Worm (Caenorhabditis elegans) whole organism, young adult: Measurements from ENCODE around the gene K06A4.10.

Source experiments
- B0261.1 ChIP-seq: sonication (generic microtip); optimal IDR thresholded peaks from 2 replicates; lab custom pipeline; 2016; ENCODE audit warnings: mild to moderate bottlenecking, missing genetic modification characterization, moderate library complexity, missing compliant biosample characterization
- C17E4.6 ChIP-seq: fragments of 200-800 bp; sonication (Bioruptor generic); IDR thresholded peaks from 2 replicates; pipeline ENCODE4 v1.3.6; 2022; ENCODE audit warnings: missing genetic modification reagents, missing genetic modification characterization, missing compliant biosample characterization
- F33H1.4 ChIP-seq: fragments of 200-800 bp; sonication (Bioruptor generic); IDR thresholded peaks from 2 replicates; pipeline ENCODE4 v1.3.6; 2022; ENCODE audit warnings: missing genetic modification reagents, missing genetic modification characterization, missing compliant biosample characterization
- F49E8.2 ChIP-seq: sonication (generic microtip); optimal IDR thresholded peaks from 3 replicates; lab custom pipeline; 2017; ENCODE audit warnings: missing genetic modification characterization, mild to moderate bottlenecking, missing compliant biosample characterization, antibody characterized with exemption, moderate library complexity; ENCODE audit not compliant: insufficient read depth
- F55B11.4 ChIP-seq: sonication (generic microtip); optimal IDR thresholded peaks from 2 replicates; lab custom pipeline; 2016; ENCODE audit warnings: missing compliant biosample characterization, missing genetic modification characterization, borderline replicate concordance; ENCODE audit not compliant: insufficient read depth
- K11D2.4 ChIP-seq: fragments of 200-800 bp; sonication (Bioruptor generic); IDR thresholded peaks from 2 replicates; pipeline ENCODE4 v1.3.6; 2022; ENCODE audit warnings: missing genetic modification reagents, missing genetic modification characterization, missing compliant biosample characterization
- Y56A3A.18 ChIP-seq: fragments of 200-800 bp; sonication (Bioruptor generic); IDR thresholded peaks from 2 replicates; pipeline ENCODE4 v1.3.6; 2022; ENCODE audit warnings: missing genetic modification reagents, missing genetic modification characterization, missing compliant biosample characterization
- Y67H2A.10 ChIP-seq: fragments of 200-800 bp; sonication (Bioruptor generic); conservative IDR thresholded peaks from 2 replicates; pipeline ENCODE4 v1.3.6; 2022; ENCODE audit warnings: missing genetic modification reagents, missing genetic modification characterization, missing compliant biosample characterization
- ZK185.1 ChIP-seq: sonication (generic microtip); optimal IDR thresholded peaks from 2 replicates; lab custom pipeline; 2016; ENCODE audit warnings: mild to moderate bottlenecking, missing genetic modification characterization, missing compliant biosample characterization; ENCODE audit not compliant: poor library complexity, severe bottlenecking
- ama-1 ChIP-seq, 3 experiments: fragments of 150-350 bp in 1 of 3; sonication (generic microtip) in 2 of 3; optimal IDR thresholded peaks; 2 replicates each; lab custom pipeline; 2014 to 2018; ENCODE audit warnings: missing biosample characterization in 2 of 3, missing genetic modification characterization in 2 of 3, missing genetic modification reagents in 2 of 3
- aptf-2 ChIP-seq: fragments of 200-800 bp; sonication (Bioruptor generic); conservative IDR thresholded peaks from 2 replicates; pipeline ENCODE4 v1.3.6; 2022; ENCODE audit warnings: missing genetic modification reagents, missing genetic modification characterization, missing compliant biosample characterization
- aptf-3 ChIP-seq: fragments of 200-800 bp; sonication (Bioruptor generic); IDR thresholded peaks from 2 replicates; pipeline ENCODE4 v1.3.6; 2022; ENCODE audit warnings: missing genetic modification characterization, missing compliant biosample characterization
- athp-1 ChIP-seq: sonication (generic microtip); optimal IDR thresholded peaks from 2 replicates; lab custom pipeline; 2017; ENCODE audit warnings: mild to moderate bottlenecking, missing genetic modification characterization, missing compliant biosample characterization
- attf-3 ChIP-seq: fragments of 200-800 bp; sonication (Bioruptor generic); conservative IDR thresholded peaks from 2 replicates; pipeline ENCODE4 v1.3.6; 2022; ENCODE audit warnings: missing genetic modification reagents, missing genetic modification characterization, missing compliant biosample characterization
- ceh-40 ChIP-seq: fragments of 200-800 bp; sonication (Bioruptor generic); IDR thresholded peaks from 2 replicates; pipeline ENCODE4 v1.3.6; 2022; ENCODE audit warnings: missing genetic modification characterization, missing compliant biosample characterization
- ceh-58 ChIP-seq: fragments of 200-800 bp; sonication (Bioruptor generic); IDR thresholded peaks from 2 replicates; pipeline ENCODE4 v1.3.6; 2022; ENCODE audit warnings: missing genetic modification characterization, missing compliant biosample characterization
- ceh-91 ChIP-seq: fragments of 200-800 bp; sonication (Bioruptor generic); IDR thresholded peaks from 2 replicates; pipeline ENCODE4 v1.3.6; 2022; ENCODE audit warnings: missing genetic modification reagents, missing genetic modification characterization, missing compliant biosample characterization
- die-1 ChIP-seq: sonication (generic microtip); optimal IDR thresholded peaks from 2 replicates; lab custom pipeline; 2016; ENCODE audit warnings: missing genotype, mild to moderate bottlenecking, missing genetic modification characterization, missing compliant biosample characterization
- egl-18 ChIP-seq: fragments of 200-800 bp; sonication (Bioruptor generic); IDR thresholded peaks from 2 replicates; pipeline ENCODE4 v1.3.6; 2022; ENCODE audit warnings: missing genetic modification reagents, missing genetic modification characterization, missing compliant biosample characterization
- ekl-4 ChIP-seq: fragments of 200-800 bp; sonication (Bioruptor generic); IDR thresholded peaks from 2 replicates; pipeline ENCODE4 v1.3.6; 2022; ENCODE audit warnings: missing genetic modification reagents, missing genetic modification characterization, missing compliant biosample characterization
- hmg-20 ChIP-seq: fragments of 200-800 bp; sonication (Bioruptor generic); IDR thresholded peaks from 2 replicates; pipeline ENCODE4 v1.3.6; 2022; ENCODE audit warnings: missing genetic modification reagents, missing genetic modification characterization, missing compliant biosample characterization
- let-607 ChIP-seq, 2 experiments: fragments of 200-800 bp in 1 of 2; sonication (Bioruptor generic) in 1 of 2; sonication (generic microtip) in 1 of 2; optimal IDR thresholded peaks; 2 replicates each; lab custom pipeline; 2016 to 2018; ENCODE audit warnings: mild to moderate bottlenecking in 2 of 2, missing compliant biosample characterization in 2 of 2, missing genetic modification characterization in 2 of 2, moderate library complexity in 2 of 2, missing genotype in 1 of 2
- lir-1 ChIP-seq: fragments of 200-800 bp; sonication (Bioruptor generic); conservative IDR thresholded peaks from 2 replicates; pipeline ENCODE4 v1.3.6; 2022; ENCODE audit warnings: missing genetic modification reagents, missing genetic modification characterization, missing compliant biosample characterization
- lsy-27 ChIP-seq: sonication (generic microtip); optimal IDR thresholded peaks from 2 replicates; lab custom pipeline; 2017; ENCODE audit warnings: missing genetic modification characterization, mild to moderate bottlenecking, missing compliant biosample characterization, antibody characterized with exemption, missing genotype, borderline replicate concordance; ENCODE audit not compliant: insufficient read depth
- madf-8 ChIP-seq: fragments of 200-800 bp; sonication (Bioruptor generic); conservative IDR thresholded peaks from 2 replicates; pipeline ENCODE4 v1.3.6; 2022; ENCODE audit warnings: missing genetic modification reagents, missing genetic modification characterization, missing compliant biosample characterization
- nhr-179 ChIP-seq: sonication (generic microtip); optimal IDR thresholded peaks from 2 replicates; lab custom pipeline; 2016; ENCODE audit warnings: mild to moderate bottlenecking, missing genetic modification characterization, missing compliant biosample characterization
- nhr-27 ChIP-seq: fragments of 200-800 bp; sonication (Bioruptor generic); optimal IDR thresholded peaks from 2 replicates; lab custom pipeline; 2018; ENCODE audit warnings: mild to moderate bottlenecking, missing genetic modification characterization, moderate library complexity, missing compliant biosample characterization
- nhr-80 ChIP-seq: sonication (generic microtip); optimal IDR thresholded peaks from 2 replicates; lab custom pipeline; 2016; ENCODE audit warnings: missing genetic modification characterization, missing compliant biosample characterization
- repo-1 ChIP-seq: sonication (generic microtip); optimal IDR thresholded peaks from 2 replicates; lab custom pipeline; 2017; ENCODE audit warnings: mild to moderate bottlenecking, missing genetic modification characterization, missing compliant biosample characterization
- snpc-3.4 ChIP-seq: sonication (generic microtip); optimal IDR thresholded peaks from 2 replicates; lab custom pipeline; 2017; ENCODE audit warnings: missing genetic modification characterization, mild to moderate bottlenecking, missing compliant biosample characterization, antibody characterized with exemption, moderate library complexity, missing genotype, missing genetic modification reagents
- snpc-4 ChIP-seq, 5 experiments: fragments of 150-350 bp in 1 of 5; sonication (generic microtip) in 4 of 5; optimal IDR thresholded peaks; 2 replicates each; lab custom pipeline; 2014 to 2018; ENCODE audit warnings: missing genetic modification characterization in 5 of 5, missing biosample characterization in 3 of 5, antibody characterized with exemption in 2 of 5, mild to moderate bottlenecking in 2 of 5, missing compliant biosample characterization in 2 of 5, missing genotype in 2 of 5, moderate library complexity in 2 of 5, missing genetic modification reagents in 1 of 5
- tbp1 ChIP-seq: fragments of 200-800 bp; sonication (Bioruptor generic); optimal IDR thresholded peaks from 2 replicates; lab custom pipeline; 2018; ENCODE audit warnings: mild to moderate bottlenecking, missing genetic modification characterization, missing compliant biosample characterization
- tbx-9 ChIP-seq: sonication (generic microtip); optimal IDR thresholded peaks from 2 replicates; lab custom pipeline; 2016; ENCODE audit warnings: borderline replicate concordance, missing genetic modification characterization, inconsistent platforms, missing compliant biosample characterization
- tlf-1 ChIP-seq: fragments of 200-800 bp; sonication (Bioruptor generic); optimal IDR thresholded peaks from 2 replicates; lab custom pipeline; 2018; ENCODE audit warnings: mild to moderate bottlenecking, missing genetic modification characterization, missing compliant biosample characterization
- zim-3 ChIP-seq: sonication (generic microtip); optimal IDR thresholded peaks from 2 replicates; lab custom pipeline; 2017; ENCODE audit warnings: mild to moderate bottlenecking, missing genetic modification characterization, moderate library complexity, missing compliant biosample characterization
- ztf-25 ChIP-seq: fragments of 200-800 bp; sonication (Bioruptor generic); IDR thresholded peaks from 2 replicates; pipeline ENCODE4 v1.3.6; 2022; ENCODE audit warnings: missing genetic modification reagents, missing genetic modification characterization, missing compliant biosample characterization

K06A4.10 gene

ce11 chrV:9513590-9513989 lies 24.0 kb upstream of the K06A4.10 start, which contains the start of gene eif-2Bdelta (continued):
- no peak for TF ChIP-seq ekl-4 (GFP tag; lab: Robert Waterston, UW)

- no peak for TF ChIP-seq ceh-40 (GFP tag; lab: Robert Waterston, UW)
- no peak for TF ChIP-seq snpc-4 (GFP tag; optimal IDR thresholded peaks at IDR 0.05; lab: Kevin White, UChicago)
- TF ChIP-seq snpc-4 (tag; optimal IDR thresholded peaks at IDR 0.05; lab: Kevin White, UChicago): no peak
- no peak for TF ChIP-seq ceh-58 (GFP tag; lab: Robert Waterston, UW)
- TF ChIP-seq tbp1 (GFP tag; lab: Kevin White, UChicago): no peak
- TF ChIP-seq C17E4.6 (GFP tag; lab: Robert Waterston, UW): no peak
- TF ChIP-seq zim-3 (tag; lab: Kevin White, UChicago): no peak
These were observed 20.0 kb upstream of the K06A4.10 start for ce11 chrV:9509597-9509996.

ce11 chrV:9507742-9508141 lies 18.1 kb upstream of the K06A4.10 start, which contains the start of gene acs-14:
TSS of gene acs-14 (plus strand) at chrV:9508132.
- peak; percentile 14 for TF ChIP-seq nhr-80 (tag; lab: Kevin White, UChicago)
- no peak for TF ChIP-seq hmg-20 (GFP tag; lab: Robert Waterston, UW)
- no peak for TF ChIP-seq tbx-9 (tag; lab: Kevin White, UChicago)

- no peak for TF ChIP-seq ceh-91 (GFP tag; lab: Robert Waterston, UW)
- TF ChIP-seq let-607 (tag; optimal IDR thresholded peaks at IDR 0.05; lab: Kevin White, UChicago): peak; percentile 40 to 83
- peak; percentile 73 for TF ChIP-seq nhr-80 (tag; lab: Kevin White, UChicago)
These were observed 17.3 kb upstream of the K06A4.10 start for ce11 chrV:9506931-9507330.

ce11 chrV:9504474-9504960 lies 14.9 kb upstream of the K06A4.10 start, which contains the start of gene haao-1:
TSS of gene haao-1 (plus strand) at chrV:9504910.
- TF ChIP-seq F49E8.2 (no peak), madf-8 (no peak), nhr-27 (tag; lab: Kevin White, UChicago) (no peak), aptf-3 (GFP tag; lab: Robert Waterston, UW) (no peak), ztf-25 (no peak), lir-1 (no peak), ZK185.1 (no peak), nhr-179 (tag; lab: Kevin White, UChicago) (no peak), K11D2.4 (no peak), aptf-2 (GFP tag; lab: Robert Waterston, UW) (no peak), tlf-1 (GFP tag; lab: Kevin White, UChicago) (no peak), egl-18 (no peak), attf-3 (GFP tag; lab: Robert Waterston, UW) (no peak)

- TF ChIP-seq F55B11.4 (no peak), ceh-40 (GFP tag; lab: Robert Waterston, UW) (0 out of 2 replicates have a peak, but pooled peaks have one; percentile 70), snpc-3.4 (tag; lab: Kevin White, UChicago) (peak; percentile 73), F33H1.4 (0 out of 2 replicates have a peak, but pooled peaks have one; percentile 11), die-1 (tag; lab: Kevin White, UChicago) (peak; percentile 74), C17E4.6 (GFP tag; lab: Robert Waterston, UW) (no peak), lsy-27 (tag; lab: Kevin White, UChicago) (peak; percentile 12), B0261.1 (tag; lab: Kevin White, UChicago) (peak; percentile 95), athp-1 (tag; lab: Kevin White, UChicago) (peak; percentile 27), ama-1 (optimal IDR thresholded peaks at IDR 0.05; lab: Kevin White, UChicago) (no peak), ama-1 (GFP tag; optimal IDR thresholded peaks at IDR 0.05; lab: Kevin White, UChicago) (peak in 1 of 2 experiments; percentile 85), Y56A3A.18 (GFP tag; lab: Robert Waterston, UW) (peak; percentile 94), Y67H2A.10 (GFP tag; lab: Robert Waterston, UW) (no peak), let-607 (tag; optimal IDR thresholded peaks at IDR 0.05; lab: Kevin White, UChicago) (peak in 1 of 2 experiments; percentile 25), aptf-3 (GFP tag; lab: Robert Waterston, UW) (0 out of 2 replicates have a peak, but pooled peaks have one; percentile 77), repo-1 (tag; lab: Kevin White, UChicago) (peak; percentile 74)
These were observed 13.7 kb upstream of the K06A4.10 start for ce11 chrV:9503152-9503817.
